Worm (Caenorhabditis elegans) whole organism, young adult: ENCODE data around the gene tsp-9.
A peak's percentile ranks its signal among the peaks of the same experiment; 100 is the strongest.

Experiments used
- F39B2.1 ChIP-seq: fragments of 200-800 bp; sonication (Bioruptor generic); IDR thresholded peaks from 2 replicates; pipeline ENCODE4 v1.3.6; 2022; ENCODE audit warnings: missing genetic modification reagents, missing genetic modification characterization, missing compliant biosample characterization
- K11D2.4 ChIP-seq: fragments of 200-800 bp; sonication (Bioruptor generic); IDR thresholded peaks from 2 replicates; pipeline ENCODE4 v1.3.6; 2022; ENCODE audit warnings: missing genetic modification reagents, missing genetic modification characterization, missing compliant biosample characterization
- K12H6.12 ChIP-seq: fragments of 200-800 bp; sonication (Bioruptor generic); optimal IDR thresholded peaks from 2 replicates; lab custom pipeline; 2018; ENCODE audit warnings: mild to moderate bottlenecking, missing genetic modification characterization, missing compliant biosample characterization
- Y67H2A.10 ChIP-seq: fragments of 200-800 bp; sonication (Bioruptor generic); conservative IDR thresholded peaks from 2 replicates; pipeline ENCODE4 v1.3.6; 2022; ENCODE audit warnings: missing genetic modification reagents, missing genetic modification characterization, missing compliant biosample characterization
- aptf-2 ChIP-seq: fragments of 200-800 bp; sonication (Bioruptor generic); conservative IDR thresholded peaks from 2 replicates; pipeline ENCODE4 v1.3.6; 2022; ENCODE audit warnings: missing genetic modification reagents, missing genetic modification characterization, missing compliant biosample characterization
- atf-7 ChIP-seq: sonication (generic microtip); optimal IDR thresholded peaks from 2 replicates; lab custom pipeline; 2017; ENCODE audit warnings: mild to moderate bottlenecking, missing genetic modification characterization, missing compliant biosample characterization
- attf-5 ChIP-seq: fragments of 200-800 bp; sonication (Bioruptor generic); optimal IDR thresholded peaks from 2 replicates; lab custom pipeline; 2018; ENCODE audit warnings: mild to moderate bottlenecking, missing genetic modification characterization, missing compliant biosample characterization
- bed-2 ChIP-seq: fragments of 200-800 bp; sonication (Bioruptor generic); IDR thresholded peaks from 2 replicates; pipeline ENCODE4 v1.3.6; 2022; ENCODE audit warnings: missing genetic modification reagents, missing genetic modification characterization, missing compliant biosample characterization
- cebp-1 ChIP-seq, 2 experiments: fragments of 200-800 bp in 1 of 2; sonication (Bioruptor generic) in 1 of 2; sonication (generic microtip) in 1 of 2; IDR thresholded peaks in 1 of 2; optimal IDR thresholded peaks in 1 of 2; 2 replicates each; pipeline versions ENCODE4 v1.3.6 to Lab custom; 2017 to 2022; ENCODE audit warnings: missing compliant biosample characterization in 2 of 2, missing genetic modification characterization in 2 of 2, mild to moderate bottlenecking in 1 of 2, missing genetic modification reagents in 1 of 2, moderate library complexity in 1 of 2
- ceh-40 ChIP-seq: fragments of 200-800 bp; sonication (Bioruptor generic); IDR thresholded peaks from 2 replicates; pipeline ENCODE4 v1.3.6; 2022; ENCODE audit warnings: missing genetic modification characterization, missing compliant biosample characterization
- ceh-79 ChIP-seq: sonication (generic microtip); optimal IDR thresholded peaks from 2 replicates; lab custom pipeline; 2017; ENCODE audit warnings: mild to moderate bottlenecking, missing genetic modification characterization, missing compliant biosample characterization
- die-1 ChIP-seq: sonication (generic microtip); optimal IDR thresholded peaks from 2 replicates; lab custom pipeline; 2016; ENCODE audit warnings: missing genotype, mild to moderate bottlenecking, missing genetic modification characterization, missing compliant biosample characterization
- dox-1 ChIP-seq: fragments of 200-800 bp; sonication (Bioruptor generic); IDR thresholded peaks from 2 replicates; pipeline ENCODE4 v1.3.6; 2022; ENCODE audit warnings: missing genetic modification reagents, missing genetic modification characterization, missing compliant biosample characterization
- dpff-1 ChIP-seq: sonication (generic microtip); optimal IDR thresholded peaks from 2 replicates; lab custom pipeline; 2017; ENCODE audit warnings: mild to moderate bottlenecking, missing genetic modification characterization, missing compliant biosample characterization
- egl-44 ChIP-seq: fragments of 200-800 bp; sonication (Bioruptor generic); IDR thresholded peaks from 2 replicates; pipeline ENCODE4 v1.3.6; 2022; ENCODE audit warnings: missing genetic modification reagents, missing genetic modification characterization, missing compliant biosample characterization
- gei-17 ChIP-seq: fragments of 200-800 bp; sonication (Bioruptor generic); optimal IDR thresholded peaks from 2 replicates; lab custom pipeline; 2018; ENCODE audit warnings: mild to moderate bottlenecking, missing genetic modification characterization, missing compliant biosample characterization
- him-1 ChIP-seq: sonication (generic microtip); optimal IDR thresholded peaks from 2 replicates; lab custom pipeline; 2016; ENCODE audit warnings: missing genotype, missing genetic modification reagents, missing genetic modification characterization, missing compliant biosample characterization
- hlh-26 ChIP-seq: fragments of 200-800 bp; sonication (Bioruptor generic); conservative IDR thresholded peaks from 2 replicates; pipeline ENCODE4 v1.3.6; 2022; ENCODE audit warnings: missing genetic modification reagents, missing genetic modification characterization, missing compliant biosample characterization
- lin-40 ChIP-seq: sonication (generic microtip); optimal IDR thresholded peaks from 2 replicates; lab custom pipeline; 2016; ENCODE audit warnings: missing genetic modification characterization, mild to moderate bottlenecking, missing compliant biosample characterization, missing genotype, missing genetic modification reagents
- madf-8 ChIP-seq: fragments of 200-800 bp; sonication (Bioruptor generic); conservative IDR thresholded peaks from 2 replicates; pipeline ENCODE4 v1.3.6; 2022; ENCODE audit warnings: missing genetic modification reagents, missing genetic modification characterization, missing compliant biosample characterization
- mcd-1 ChIP-seq: fragments of 200-800 bp; sonication (Bioruptor generic); IDR thresholded peaks from 2 replicates; pipeline ENCODE4 v1.3.6; 2022; ENCODE audit warnings: missing genetic modification reagents, missing genetic modification characterization, missing compliant biosample characterization
- mel-28 ChIP-seq: sonication (generic microtip); optimal IDR thresholded peaks from 2 replicates; lab custom pipeline; 2016; ENCODE audit warnings: borderline replicate concordance, mild to moderate bottlenecking, missing genetic modification characterization, missing compliant biosample characterization
- nfya-1 ChIP-seq: sonication (generic microtip); optimal IDR thresholded peaks from 2 replicates; lab custom pipeline; 2017; ENCODE audit warnings: antibody characterized with exemption, missing compliant biosample characterization, missing genetic modification characterization, borderline replicate concordance; ENCODE audit not compliant: insufficient read depth
- nfyb-1 ChIP-seq: fragments of 200-800 bp; sonication (Bioruptor generic); IDR thresholded peaks from 2 replicates; pipeline ENCODE4 v1.3.6; 2022; ENCODE audit warnings: missing genetic modification reagents, missing genetic modification characterization, missing compliant biosample characterization
- nhr-120 ChIP-seq: fragments of 200-800 bp; sonication (Bioruptor generic); IDR thresholded peaks from 2 replicates; pipeline ENCODE4 v1.3.6; 2022; ENCODE audit warnings: missing genetic modification characterization, missing compliant biosample characterization
- nhr-80 ChIP-seq: sonication (generic microtip); optimal IDR thresholded peaks from 2 replicates; lab custom pipeline; 2016; ENCODE audit warnings: missing genetic modification characterization, missing compliant biosample characterization
- pbrm-1 ChIP-seq: fragments of 200-800 bp; sonication (Bioruptor generic); IDR thresholded peaks from 2 replicates; pipeline ENCODE4 v1.3.6; 2022; ENCODE audit warnings: missing genetic modification reagents, missing genetic modification characterization, missing compliant biosample characterization
- rpc-1 ChIP-seq, 2 experiments: fragments of 150-350 bp in 1 of 2; sonication (generic microtip) in 1 of 2; optimal IDR thresholded peaks; 2 replicates each; lab custom pipeline; 2014 to 2018; ENCODE audit warnings: missing biosample characterization in 1 of 2, missing genetic modification characterization in 1 of 2, missing genetic modification reagents in 1 of 2, missing genotype in 1 of 2
- snpc-1.1 ChIP-seq: sonication (generic microtip); optimal IDR thresholded peaks from 2 replicates; lab custom pipeline; 2017; ENCODE audit warnings: missing genetic modification characterization, mild to moderate bottlenecking, missing compliant biosample characterization, antibody characterized with exemption, moderate library complexity, missing genotype, missing genetic modification reagents; ENCODE audit not compliant: insufficient read depth
- tbp1 ChIP-seq: fragments of 200-800 bp; sonication (Bioruptor generic); optimal IDR thresholded peaks from 2 replicates; lab custom pipeline; 2018; ENCODE audit warnings: mild to moderate bottlenecking, missing genetic modification characterization, missing compliant biosample characterization
- zfh-2 ChIP-seq: fragments of 200-800 bp; sonication (Bioruptor generic); conservative IDR thresholded peaks from 2 replicates; pipeline ENCODE4 v1.3.6; 2022; ENCODE audit warnings: missing genetic modification reagents, missing genetic modification characterization, missing compliant biosample characterization
- ztf-22 ChIP-seq: fragments of 200-800 bp; sonication (Bioruptor generic); optimal IDR thresholded peaks from 2 replicates; lab custom pipeline; 2018; ENCODE audit warnings: mild to moderate bottlenecking, missing genetic modification characterization, moderate library complexity, missing compliant biosample characterization
- ztf-25 ChIP-seq: fragments of 200-800 bp; sonication (Bioruptor generic); IDR thresholded peaks from 2 replicates; pipeline ENCODE4 v1.3.6; 2022; ENCODE audit warnings: missing genetic modification reagents, missing genetic modification characterization, missing compliant biosample characterization

The tsp-9 gene

DNA sequence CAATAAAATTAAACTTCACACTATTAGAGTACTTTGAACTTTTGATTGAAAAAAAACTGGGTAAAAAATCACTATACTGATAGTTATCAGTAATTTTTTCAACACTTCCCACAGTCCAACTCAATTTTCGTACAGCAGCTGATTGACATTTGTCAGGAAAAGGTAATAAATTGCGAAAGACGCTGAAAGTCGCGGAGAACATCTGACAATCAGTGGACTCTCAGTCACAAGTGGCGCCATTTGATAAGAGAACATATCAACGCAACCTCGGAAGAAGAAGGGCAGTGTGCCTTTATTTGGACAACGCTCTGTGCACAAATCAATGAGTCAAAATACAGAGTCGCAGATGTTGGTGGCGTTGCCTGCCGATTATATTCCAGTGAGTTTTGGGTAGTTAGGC lies 26.7 kb downstream of the tsp-9 start, which contains the start of gene C52B11.5 (continued):
- no peak for TF ChIP-seq hlh-26 (GFP tag; lab: Robert Waterston, UW)
- TF ChIP-seq cebp-1 (GFP tag; IDR thresholded peaks at IDR 0.05; lab: Robert Waterston, UW): peak; percentile 78; the same call in 1 of the 2 replicates
- peak; percentile 92 for TF ChIP-seq cebp-1 (tag; optimal IDR thresholded peaks at IDR 0.05; lab: Kevin White, UChicago)
- TF ChIP-seq nhr-80: peak; percentile 98
- TF ChIP-seq K12H6.12 (tag; lab: Kevin White, UChicago): no peak
- no peak for TF ChIP-seq rpc-1 (optimal IDR thresholded peaks at IDR 0.05; lab: Kevin White, UChicago)
- TF ChIP-seq rpc-1 (tag; optimal IDR thresholded peaks at IDR 0.05; lab: Kevin White, UChicago): no peak
- peak; percentile 9 for TF ChIP-seq lin-40 (tag; lab: Kevin White, UChicago)
- peak; percentile 59 for TF ChIP-seq ztf-22 (GFP tag; lab: Kevin White, UChicago)
- TF ChIP-seq dox-1: peak; percentile 70; the same call in 1 of the 2 replicates
- no peak for TF ChIP-seq dpff-1 (tag; lab: Kevin White, UChicago)
- no peak for TF ChIP-seq ceh-40 (GFP tag; lab: Robert Waterston, UW)
- no peak for TF ChIP-seq ztf-25 (GFP tag; lab: Robert Waterston, UW)
- 0 out of 2 replicates have a peak, but pooled peaks have one; percentile 13 for TF ChIP-seq K11D2.4 (GFP tag; lab: Robert Waterston, UW)

DNA sequence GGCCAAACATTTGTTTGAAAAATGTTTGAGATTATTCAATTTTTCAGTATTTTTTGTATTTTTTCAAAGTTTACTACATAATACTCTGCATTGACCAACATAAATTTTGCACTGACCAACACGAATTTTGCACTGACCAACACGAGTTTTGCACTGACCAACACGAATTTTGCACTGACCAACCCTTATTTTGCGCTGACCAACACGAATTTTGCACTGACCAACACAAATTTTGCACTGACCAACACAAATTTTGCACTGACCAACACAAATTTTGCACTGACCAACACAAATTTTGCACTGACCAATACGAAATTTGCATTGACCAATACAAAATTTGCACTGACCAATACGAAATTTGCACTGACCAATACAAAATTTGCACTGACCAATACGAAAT lies 47.1 kb downstream of the tsp-9 start:
- TF ChIP-seq zfh-2: no peak
- TF ChIP-seq him-1 (tag; lab: Kevin White, UChicago): peak; percentile 87

DNA sequence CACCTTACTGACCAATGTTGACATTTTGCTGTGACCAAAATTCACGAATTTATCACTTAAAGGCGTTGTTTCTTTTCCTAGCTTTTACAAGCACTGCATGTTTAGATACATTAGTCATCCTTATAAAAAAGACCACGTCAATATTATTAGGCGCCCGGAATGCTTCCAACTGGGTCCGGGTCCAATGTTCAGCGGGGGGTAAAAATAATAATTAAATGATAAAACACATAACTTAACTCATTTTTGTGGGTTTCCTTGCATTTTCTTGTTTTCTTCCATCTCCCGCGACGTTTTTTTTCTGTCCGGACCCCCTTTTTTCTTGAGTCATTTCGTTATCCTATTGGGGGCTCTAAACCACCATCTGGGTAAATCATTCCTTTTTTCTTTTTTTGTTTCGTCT lies 47.7 kb downstream of the tsp-9 start:
- TF ChIP-seq ceh-79 (tag; lab: Kevin White, UChicago) (no peak), egl-44 (GFP tag; lab: Robert Waterston, UW) (no peak), F39B2.1 (GFP tag; lab: Robert Waterston, UW) (no peak), mel-28 (tag; lab: Kevin White, UChicago) (no peak), pbrm-1 (GFP tag; lab: Robert Waterston, UW) (no peak), aptf-2 (GFP tag; lab: Robert Waterston, UW) (no peak), madf-8 (GFP tag; lab: Robert Waterston, UW) (no peak), snpc-1.1 (tag; lab: Kevin White, UChicago) (no peak), nhr-120 (GFP tag; lab: Robert Waterston, UW) (no peak), ceh-40 (GFP tag; lab: Robert Waterston, UW) (no peak), mcd-1 (no peak), zfh-2 (no peak), Y67H2A.10 (GFP tag; lab: Robert Waterston, UW) (no peak), die-1 (no peak), tbp1 (no peak), atf-7 (tag; lab: Kevin White, UChicago) (no peak)

DNA sequence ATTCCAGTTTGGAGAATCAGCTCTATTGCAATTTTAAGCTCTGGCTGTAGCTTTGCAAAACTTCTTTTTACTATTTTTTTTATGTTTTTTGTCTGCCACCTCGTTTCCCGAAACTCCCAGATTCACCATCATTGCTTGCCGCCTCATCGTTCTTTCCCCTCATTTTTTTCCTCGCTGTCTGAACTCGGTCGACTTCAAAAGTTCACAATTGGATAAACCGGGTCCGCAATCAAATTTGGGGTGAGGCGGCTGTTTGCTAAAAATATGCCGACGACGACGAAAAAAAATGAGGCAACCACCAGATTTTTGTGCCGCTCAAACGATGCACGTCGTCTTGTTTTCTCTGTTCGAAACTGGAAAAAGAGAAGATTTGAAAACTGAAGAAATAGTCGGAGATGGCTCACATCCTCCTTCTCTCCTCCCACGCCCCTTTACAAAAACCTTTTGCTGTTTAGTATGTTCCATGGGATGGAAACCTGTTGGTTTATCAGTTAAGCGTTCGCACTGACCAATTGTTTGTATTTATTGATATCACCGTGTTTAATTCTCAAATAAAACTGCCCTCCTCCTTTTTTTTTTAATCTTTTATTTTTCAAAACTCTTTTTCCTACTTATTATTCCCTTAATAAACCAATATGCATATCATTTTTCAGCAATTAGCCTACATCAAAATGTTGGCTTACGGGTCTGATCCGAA lies 48.9 kb downstream of the tsp-9 start, which contains the start of gene dop-4:
Gene dop-4 (plus strand): TSS at position 647 of the 697 bp plus-strand sequence.
- no peak for TF ChIP-seq nfyb-1
- no peak for TF ChIP-seq nfya-1 (tag; lab: Kevin White, UChicago)
- TF ChIP-seq gei-17: no peak
- no peak for TF ChIP-seq bed-2 (GFP tag; lab: Robert Waterston, UW)
- no peak for TF ChIP-seq attf-5 (GFP tag; lab: Kevin White, UChicago)
- no peak for TF ChIP-seq egl-44 (GFP tag; lab: Robert Waterston, UW)
- TF ChIP-seq dpff-1 (tag; lab: Kevin White, UChicago): no peak
